Fruit fly (Drosophila melanogaster): ENCODE data around the gene nerfin-2.

The nerfin-2 gene

DNA sequence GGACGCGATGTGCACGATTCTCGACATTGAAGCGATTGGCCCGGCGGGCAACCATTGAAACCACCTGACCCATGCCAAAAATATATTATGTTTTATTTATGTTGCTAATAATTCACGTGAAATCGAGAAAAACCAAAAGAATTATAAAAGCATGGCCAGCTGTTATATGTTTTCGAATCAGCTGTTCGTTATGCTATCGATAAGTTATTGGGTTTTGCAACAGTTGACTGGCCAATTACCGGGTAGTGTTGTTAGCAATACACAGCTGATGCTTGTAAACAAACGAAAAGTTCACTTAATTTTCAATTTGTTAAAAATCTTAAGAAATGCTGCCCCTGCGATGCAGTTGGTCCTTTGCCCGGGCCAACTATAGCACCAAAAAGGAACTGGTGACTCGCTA, 25.6 kb upstream of the nerfin-2 start, which contains the start of the genes CG11722 and mtTFB2:
TSS of gene CG11722 (minus strand) at position 200 of the 400 bp plus-strand sequence.
TSS of gene mtTFB2 (plus strand) at position 232 of the 400 bp plus-strand sequence.
- TF ChIP-seq CG14655 (GFP tag; optimal IDR thresholded peaks at IDR 0.05) (no peak), CG10348 (GFP tag; IDR thresholded peaks at IDR 0.05) (no peak), EcR (GFP tag; optimal IDR thresholded peaks at IDR 0.05) (no peak), Ets98B (GFP tag; IDR thresholded peaks at IDR 0.05) (no peak), CG8159 (tag; optimal IDR thresholded peaks at IDR 0.05) (no peak), fd96Ca (GFP tag; IDR thresholded peaks at IDR 0.05) (no peak), CG17806 (tag; optimal IDR thresholded peaks at IDR 0.05) (no peak), Pif1A (GFP tag; optimal IDR thresholded peaks at IDR 0.05) (no peak), CG13204 (GFP tag; optimal IDR thresholded peaks at IDR 0.05) (no peak), CG8301 (tag; optimal IDR thresholded peaks at IDR 0.05) (no peak), CG15710 (tag; optimal IDR thresholded peaks at IDR 0.05) (no peak), Snoo (tag; optimal IDR thresholded peaks at IDR 0.05) (no peak), gl (tag; optimal IDR thresholded peaks at IDR 0.05) (no peak), D1 (tag; optimal IDR thresholded peaks at IDR 0.05) (no peak)

dm6 chr3R:10048035-10048774, 22.7 kb upstream of the nerfin-2 start:
- no peak for TF ChIP-seq CG32121 (GFP tag; IDR thresholded peaks at IDR 0.05)
- no peak for TF ChIP-seq EcR (GFP tag; optimal IDR thresholded peaks at IDR 0.05)
- no peak for TF ChIP-seq CG13204 (GFP tag; optimal IDR thresholded peaks at IDR 0.05)
- peak; percentile 54 for TF ChIP-seq CG17806 (tag; optimal IDR thresholded peaks at IDR 0.05)
- no peak for TF ChIP-seq CG10348 (GFP tag; IDR thresholded peaks at IDR 0.05)
- TF ChIP-seq gl (tag; optimal IDR thresholded peaks at IDR 0.05) = no peak
- TF ChIP-seq Pif1B (GFP tag; optimal IDR thresholded peaks at IDR 0.05) = no peak
- TF ChIP-seq CG12605 (GFP tag; IDR thresholded peaks at IDR 0.05) = no peak
- no peak for TF ChIP-seq fd96Ca (GFP tag; IDR thresholded peaks at IDR 0.05)
- peak; percentile 29 for TF ChIP-seq CG34367 (tag; optimal IDR thresholded peaks at IDR 0.05)
- TF ChIP-seq D1 (tag; optimal IDR thresholded peaks at IDR 0.05) = no peak
- TF ChIP-seq CG8301 (tag; optimal IDR thresholded peaks at IDR 0.05) = peak; percentile 58
- TF ChIP-seq CG4496 (GFP tag; IDR thresholded peaks at IDR 0.05) = no peak
- no peak for TF ChIP-seq Ets98B (GFP tag; IDR thresholded peaks at IDR 0.05)
- no peak for TF ChIP-seq rn (GFP tag; IDR thresholded peaks at IDR 0.05)
- TF ChIP-seq CG15710 (tag; optimal IDR thresholded peaks at IDR 0.05) = peak; percentile 61
- no peak for TF ChIP-seq Pif1A (GFP tag; optimal IDR thresholded peaks at IDR 0.05)
- TF ChIP-seq Snoo (tag; optimal IDR thresholded peaks at IDR 0.05) = peak; percentile 62
- TF ChIP-seq CG14655 (GFP tag; optimal IDR thresholded peaks at IDR 0.05) = no peak
- TF ChIP-seq CG8159 (tag; optimal IDR thresholded peaks at IDR 0.05) = peak; percentile 64
- peak; percentile 44 for TF ChIP-seq CG9948 (tag; optimal IDR thresholded peaks at IDR 0.05)

DNA sequence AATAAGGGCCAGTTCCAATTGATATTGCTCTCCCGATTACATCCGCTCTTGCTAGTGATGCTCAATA, 22.3 kb upstream of the nerfin-2 start, which contains the start of gene CG12811:
TSS of gene CG12811 (minus strand) at position 23 of the 67 bp plus-strand sequence.
- TF ChIP-seq CG8159 (tag; optimal IDR thresholded peaks at IDR 0.05) (no peak), CG12605 (GFP tag; IDR thresholded peaks at IDR 0.05) (no peak), CG32121 (GFP tag; IDR thresholded peaks at IDR 0.05) (no peak), CG34367 (tag; optimal IDR thresholded peaks at IDR 0.05) (no peak), Snoo (tag; optimal IDR thresholded peaks at IDR 0.05) (no peak), CG15710 (tag; optimal IDR thresholded peaks at IDR 0.05) (no peak), CG9948 (tag; optimal IDR thresholded peaks at IDR 0.05) (no peak), EcR (GFP tag; optimal IDR thresholded peaks at IDR 0.05) (no peak), Pif1A (GFP tag; optimal IDR thresholded peaks at IDR 0.05) (no peak), Ets98B (GFP tag; IDR thresholded peaks at IDR 0.05) (no peak), rn (GFP tag; IDR thresholded peaks at IDR 0.05) (no peak), D1 (tag; optimal IDR thresholded peaks at IDR 0.05) (no peak), CG10348 (GFP tag; IDR thresholded peaks at IDR 0.05) (no peak), Pif1B (GFP tag; optimal IDR thresholded peaks at IDR 0.05) (no peak), CG13204 (GFP tag; optimal IDR thresholded peaks at IDR 0.05) (no peak), CG14655 (GFP tag; optimal IDR thresholded peaks at IDR 0.05) (no peak), CG17806 (tag; optimal IDR thresholded peaks at IDR 0.05) (no peak)

- TF ChIP-seq EcR (GFP tag; optimal IDR thresholded peaks at IDR 0.05) (no peak), CG9948 (tag; optimal IDR thresholded peaks at IDR 0.05) (peak; percentile 27), D1 (tag; optimal IDR thresholded peaks at IDR 0.05) (no peak), CG32121 (GFP tag; IDR thresholded peaks at IDR 0.05) (no peak), CG34367 (tag; optimal IDR thresholded peaks at IDR 0.05) (peak; percentile 22)
Measured at dm6 chr3R:10048842-10049527, 21.9 kb upstream of the nerfin-2 start, which contains the start of gene ohgt. TSS of gene ohgt (plus strand) at chr3R:10049199.

dm6 chr3R:10052695-10053382, 18.1 kb upstream of the nerfin-2 start, which contains the start of the genes Fancl and Npc2e:
TSS of gene Fancl (minus strand) at chr3R:10052869.
TSS of gene Npc2e (plus strand) at chr3R:10053332.
- TF ChIP-seq rn (GFP tag; IDR thresholded peaks at IDR 0.05) (no peak), Pif1A (GFP tag; optimal IDR thresholded peaks at IDR 0.05) (no peak), D1 (tag; optimal IDR thresholded peaks at IDR 0.05) (no peak), CG12605 (GFP tag; IDR thresholded peaks at IDR 0.05) (no peak), CG4496 (GFP tag; IDR thresholded peaks at IDR 0.05) (no peak), CG8301 (tag; optimal IDR thresholded peaks at IDR 0.05) (no peak), Ets98B (GFP tag; IDR thresholded peaks at IDR 0.05) (no peak), EcR (GFP tag; optimal IDR thresholded peaks at IDR 0.05) (no peak), CG8159 (tag; optimal IDR thresholded peaks at IDR 0.05) (no peak), CG14655 (GFP tag; optimal IDR thresholded peaks at IDR 0.05) (no peak)

Measured in whole organism, pupa.